Worm (Caenorhabditis elegans): ENCODE measurements around the gene ogdh-1.
"Not testable (repeated sequence)": the region's sequence is repeated elsewhere in the genome, so short reads cannot be mapped to it uniquely, and the experiment has no call there.

Gene ogdh-1

DNA sequence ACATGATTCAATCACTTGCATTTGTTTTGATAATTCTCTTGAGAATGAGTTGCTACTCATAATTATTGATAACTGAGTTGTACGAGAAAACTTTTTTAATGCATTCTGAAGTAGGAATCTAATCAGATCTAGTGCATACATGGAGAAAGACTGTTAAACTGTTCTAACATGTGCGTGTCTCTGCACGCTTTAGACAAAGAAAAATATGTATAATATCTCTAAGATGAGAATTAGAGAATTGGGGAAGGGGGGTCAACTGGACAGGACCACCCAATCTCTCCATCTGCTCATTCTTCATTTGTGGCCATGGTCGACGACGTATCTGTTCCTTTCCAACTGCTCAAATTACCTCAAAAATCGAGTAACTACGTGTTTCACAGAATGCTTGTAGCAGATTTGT lies 33.4 kb upstream of the ogdh-1 start, which contains the start of gene fbxb-78:
fbxb-78 (plus strand) TSS at position 301 of the 400 bp plus-strand sequence.
- TF ChIP-seq ref-1 (GFP tag; conservative IDR thresholded peaks at IDR 0.05) = no peak
- TF ChIP-seq tab-1 (GFP tag; IDR thresholded peaks at IDR 0.05) = no peak
- TF ChIP-seq cog-1 (tag; optimal IDR thresholded peaks at IDR 0.05) = no peak
- TF ChIP-seq ztf-23 (GFP tag; IDR thresholded peaks at IDR 0.05) = no peak
- no peak for TF ChIP-seq flt-1 (GFP tag; IDR thresholded peaks at IDR 0.05)
- TF ChIP-seq T22C8.4 (GFP tag; IDR thresholded peaks at IDR 0.05) = no peak
- TF ChIP-seq ztf-29 (GFP tag; IDR thresholded peaks at IDR 0.05) = no peak
- no peak for TF ChIP-seq med-1 (GFP tag; optimal IDR thresholded peaks at IDR 0.05; ENCODE audit: insufficient read depth)
- no peak for TF ChIP-seq klf-2 (GFP tag; conservative IDR thresholded peaks at IDR 0.05)

DNA sequence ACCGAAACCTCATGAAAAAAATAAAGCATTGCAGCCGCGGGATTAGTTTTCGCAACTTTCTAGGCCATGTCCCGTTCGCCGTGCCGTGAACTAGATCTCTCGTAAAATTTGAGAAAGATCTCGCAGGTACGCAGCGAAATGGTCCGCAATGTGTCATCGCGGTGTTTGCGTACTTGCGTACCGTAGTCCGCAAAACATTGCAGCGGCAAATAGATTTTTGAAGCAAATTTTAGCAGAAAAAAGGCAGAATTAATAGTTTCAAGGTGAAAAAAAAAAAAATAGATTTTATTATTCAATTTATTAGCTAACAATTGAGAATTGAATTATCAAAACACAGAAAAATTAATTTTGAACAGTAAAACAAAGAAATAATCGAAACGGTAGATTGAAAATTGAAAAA lies 24.1 kb upstream of the ogdh-1 start:
- TF ChIP-seq flt-1 (GFP tag; IDR thresholded peaks at IDR 0.05) (peak; percentile 66), klf-2 (GFP tag; conservative IDR thresholded peaks at IDR 0.05) (peak; percentile 71), cog-1 (tag; optimal IDR thresholded peaks at IDR 0.05) (peak; percentile 49), ztf-29 (GFP tag; IDR thresholded peaks at IDR 0.05) (peak; percentile 31; the same call in 1 of the 2 replicates), ztf-23 (GFP tag; IDR thresholded peaks at IDR 0.05) (peak; percentile 90), T22C8.4 (GFP tag; IDR thresholded peaks at IDR 0.05) (peak; percentile 40; the same call in 1 of the 2 replicates)

DNA sequence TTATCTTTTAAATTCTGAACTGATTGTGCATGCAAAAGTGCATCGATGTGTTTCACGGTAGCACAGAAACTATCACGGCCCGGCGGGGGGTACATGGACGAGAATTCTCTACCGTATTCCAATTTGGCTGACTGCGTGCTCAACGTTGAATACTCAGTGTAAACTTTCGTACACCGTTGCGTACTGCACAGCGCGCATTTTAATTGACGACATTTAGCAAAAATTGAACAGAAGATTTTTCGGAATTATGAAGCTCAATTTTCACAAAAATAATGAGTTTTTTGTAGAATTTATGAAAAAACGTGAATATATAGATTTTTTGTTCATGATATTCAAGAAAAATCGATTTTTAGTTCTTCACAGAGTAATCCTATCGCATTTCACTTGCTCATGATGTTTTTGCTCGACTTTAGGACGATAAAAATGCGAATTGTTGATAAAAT lies 21.7 kb upstream of the ogdh-1 start:
- peak; percentile 49 for TF ChIP-seq cog-1 (tag; optimal IDR thresholded peaks at IDR 0.05)
- TF ChIP-seq T22C8.4 (GFP tag; IDR thresholded peaks at IDR 0.05) = peak; percentile 60
- TF ChIP-seq ref-1 (GFP tag; conservative IDR thresholded peaks at IDR 0.05) = 0 out of 2 replicates have a peak, but pooled peaks have one; percentile 20
- 0 out of 2 replicates have a peak, but pooled peaks have one; percentile 59 for TF ChIP-seq tab-1 (GFP tag; IDR thresholded peaks at IDR 0.05)
- TF ChIP-seq klf-2 (GFP tag; conservative IDR thresholded peaks at IDR 0.05) = peak; percentile 68; the same call in 1 of the 2 replicates
- peak; percentile 90 for TF ChIP-seq flt-1 (GFP tag; IDR thresholded peaks at IDR 0.05)
- peak; percentile 95 for TF ChIP-seq ztf-23 (GFP tag; IDR thresholded peaks at IDR 0.05)

DNA sequence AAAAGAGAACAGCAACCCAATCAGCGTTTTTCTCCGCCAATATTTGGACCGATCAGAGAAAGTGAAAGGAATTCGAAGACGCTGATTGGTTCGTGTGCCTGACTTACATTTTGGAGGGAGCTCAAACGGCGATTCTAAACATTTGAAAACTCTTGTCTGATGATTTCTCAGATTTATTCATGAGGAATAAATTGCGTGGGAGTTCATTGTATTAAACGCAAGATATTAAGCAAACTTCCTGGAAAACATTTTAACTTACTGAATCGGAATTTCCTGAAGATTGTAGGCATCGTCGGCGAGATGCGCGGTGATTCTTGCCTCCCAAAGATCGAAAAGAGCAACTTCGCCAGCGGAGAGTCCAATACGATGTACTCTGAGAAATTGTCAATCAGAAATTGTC lies 20.8 kb upstream of the ogdh-1 start, which contains the start of gene K08F11.1:
K08F11.1 (plus strand) TSS at position 301 of the 400 bp plus-strand sequence.
- TF ChIP-seq flt-1 (GFP tag; IDR thresholded peaks at IDR 0.05) (no peak), T22C8.4 (GFP tag; IDR thresholded peaks at IDR 0.05) (no peak), med-1 (GFP tag; optimal IDR thresholded peaks at IDR 0.05; ENCODE audit: insufficient read depth) (no peak), cog-1 (tag; optimal IDR thresholded peaks at IDR 0.05) (no peak), ztf-23 (GFP tag; IDR thresholded peaks at IDR 0.05) (no peak)

DNA sequence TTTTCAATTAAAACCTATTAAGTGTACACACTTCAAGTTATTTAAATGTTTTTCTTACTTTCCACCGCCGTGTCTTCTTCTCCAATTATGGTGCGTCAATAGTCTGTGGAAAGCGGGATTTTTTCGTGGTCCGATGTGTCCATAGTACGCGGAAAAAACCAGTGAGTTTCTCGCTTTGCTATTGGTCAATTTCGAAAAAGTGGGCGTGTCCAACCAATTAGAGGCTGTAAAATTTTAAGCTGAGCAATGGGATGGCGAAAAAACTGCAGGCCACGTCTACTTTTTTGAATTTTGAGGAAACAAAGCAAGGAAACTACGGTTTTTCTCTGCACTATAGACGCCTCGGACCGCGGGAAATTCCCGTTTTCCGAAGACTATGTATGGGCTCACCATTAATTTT lies 19.9 kb upstream of the ogdh-1 start:
- TF ChIP-seq tab-1 (GFP tag; IDR thresholded peaks at IDR 0.05) (no peak), T22C8.4 (GFP tag; IDR thresholded peaks at IDR 0.05) (no peak), cog-1 (tag; optimal IDR thresholded peaks at IDR 0.05) (no peak), ztf-23 (GFP tag; IDR thresholded peaks at IDR 0.05) (no peak), klf-2 (GFP tag; conservative IDR thresholded peaks at IDR 0.05) (no peak), med-1 (GFP tag; optimal IDR thresholded peaks at IDR 0.05; ENCODE audit: insufficient read depth) (no peak), ref-1 (GFP tag; conservative IDR thresholded peaks at IDR 0.05) (no peak), flt-1 (GFP tag; IDR thresholded peaks at IDR 0.05) (no peak)

DNA sequence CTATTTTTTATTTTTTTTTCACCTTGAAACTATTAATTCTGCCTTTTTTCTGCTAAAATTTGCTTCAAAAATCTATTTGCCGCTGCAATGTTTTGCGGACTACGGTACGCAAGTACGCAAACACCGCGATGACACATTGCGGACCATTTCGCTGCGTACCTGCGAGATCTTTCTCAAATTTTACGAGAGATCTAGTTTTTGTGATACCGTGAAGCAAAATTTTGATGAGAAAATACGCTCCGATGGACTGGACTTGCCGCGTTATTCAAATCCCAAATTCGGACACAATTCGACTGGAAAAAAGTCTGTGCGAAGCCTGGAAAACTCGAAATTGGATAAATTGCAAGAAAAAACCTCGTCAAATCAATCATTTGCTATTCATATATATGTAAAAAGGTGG lies 16.7 kb upstream of the ogdh-1 start:
- TF ChIP-seq T22C8.4 (GFP tag; IDR thresholded peaks at IDR 0.05) (peak; percentile 24; the same call in 1 of the 2 replicates), ztf-23 (GFP tag; IDR thresholded peaks at IDR 0.05) (peak; percentile 60; the same call in 1 of the 2 replicates)

DNA sequence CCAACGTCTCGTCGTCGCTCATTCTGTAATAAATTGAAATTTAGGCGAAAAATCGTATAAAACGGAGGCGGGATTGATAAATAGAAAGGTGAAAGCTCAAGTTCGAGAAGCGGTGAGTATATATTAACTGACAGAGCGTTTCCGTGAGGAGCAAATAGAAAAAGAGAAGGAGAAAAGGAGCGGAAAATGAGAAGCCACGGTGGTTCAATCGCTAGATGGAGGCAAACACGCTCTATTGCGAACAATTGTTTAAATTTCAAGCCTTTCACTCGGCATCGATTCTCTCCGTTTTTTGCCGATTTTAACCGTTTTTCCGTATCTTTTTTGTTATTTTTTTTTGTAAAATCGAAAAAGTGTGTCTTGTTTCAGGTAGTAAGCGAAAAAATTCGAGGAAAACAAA lies 12.0 kb upstream of the ogdh-1 start, which contains the start of gene miro-1:
miro-1 (minus strand) TSS at position 23 of the 400 bp plus-strand sequence.
- not testable (repeated sequence) for TF ChIP-seq cog-1 (tag; optimal IDR thresholded peaks at IDR 0.05); klf-2 (GFP tag; conservative IDR thresholded peaks at IDR 0.05); ztf-23 (GFP tag; IDR thresholded peaks at IDR 0.05)

DNA sequence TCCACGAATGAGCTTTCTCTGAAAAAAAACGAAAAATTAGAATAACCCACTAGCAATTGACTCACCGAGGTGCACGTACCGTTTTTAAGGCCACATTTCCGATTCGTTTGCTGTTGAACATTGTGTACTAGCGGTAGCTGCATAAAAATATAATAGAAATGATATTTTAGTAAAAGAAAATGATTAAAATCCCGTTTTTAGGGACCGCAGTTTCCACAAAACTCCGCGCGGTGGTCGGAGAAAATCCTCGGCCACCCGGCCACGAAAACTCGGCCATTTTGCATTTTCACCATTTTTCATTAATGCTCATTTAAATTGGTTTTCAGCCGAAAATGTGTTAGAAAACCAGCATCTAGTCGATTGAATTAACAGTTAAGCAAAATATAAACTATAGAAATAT lies 8.6 kb upstream of the ogdh-1 start, which contains the start of gene yars-2:
yars-2 (minus strand) TSS at position 249 of the 400 bp plus-strand sequence.
- TF ChIP-seq tab-1 (GFP tag; IDR thresholded peaks at IDR 0.05) = no peak
- TF ChIP-seq ztf-23 (GFP tag; IDR thresholded peaks at IDR 0.05) = 0 out of 2 replicates have a peak, but pooled peaks have one; percentile 37

DNA sequence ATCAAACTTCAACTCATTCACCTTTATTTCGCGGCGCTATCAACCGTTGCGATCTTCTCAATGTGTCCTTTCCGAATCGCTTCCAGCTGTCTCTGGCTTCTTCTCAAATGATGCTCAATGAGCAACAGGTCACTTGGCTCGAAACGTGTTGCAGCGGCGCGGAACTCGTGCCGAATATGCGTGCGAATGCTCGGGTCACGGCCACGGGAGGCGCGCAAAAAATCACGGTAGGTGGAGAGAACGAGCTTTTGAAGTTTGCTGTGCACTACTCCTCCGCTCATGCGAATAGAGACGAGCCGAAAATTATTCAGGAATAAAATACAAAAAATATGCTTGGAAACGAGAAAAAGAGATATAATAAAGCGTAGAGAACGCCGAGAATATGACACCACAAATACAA lies 6.6 kb upstream of the ogdh-1 start, which contains the start of gene cif-1:
cif-1 (minus strand) TSS at position 297 of the 400 bp plus-strand sequence.
- TF ChIP-seq klf-2 (GFP tag; conservative IDR thresholded peaks at IDR 0.05) (no peak), med-1 (GFP tag; optimal IDR thresholded peaks at IDR 0.05; ENCODE audit: insufficient read depth) (no peak), T22C8.4 (GFP tag; IDR thresholded peaks at IDR 0.05) (no peak), tab-1 (GFP tag; IDR thresholded peaks at IDR 0.05) (no peak), ref-1 (GFP tag; conservative IDR thresholded peaks at IDR 0.05) (no peak), flt-1 (GFP tag; IDR thresholded peaks at IDR 0.05) (no peak), ztf-29 (GFP tag; IDR thresholded peaks at IDR 0.05) (no peak), ztf-23 (GFP tag; IDR thresholded peaks at IDR 0.05) (no peak), cog-1 (tag; optimal IDR thresholded peaks at IDR 0.05) (no peak)

DNA sequence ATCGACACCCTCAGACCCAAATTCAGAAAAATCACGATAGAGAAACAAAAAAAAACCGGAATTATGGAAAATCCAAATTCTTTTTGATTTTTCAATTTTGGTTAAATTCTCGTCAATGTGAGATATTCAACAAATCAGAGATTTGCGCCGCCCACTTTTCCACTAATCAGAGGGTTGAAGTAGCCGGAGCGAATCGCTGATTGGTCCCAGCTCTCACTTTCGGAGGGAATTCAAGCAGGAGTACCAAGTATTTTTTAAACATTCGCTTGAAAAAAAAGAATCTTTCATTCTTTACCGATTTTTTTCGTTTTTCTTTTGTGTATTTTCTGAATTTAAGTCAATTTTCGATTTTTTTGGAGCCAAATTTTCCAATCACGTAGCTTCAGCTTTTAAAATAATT lies 2.1 kb upstream of the ogdh-1 start:
- TF ChIP-seq ref-1 (GFP tag; conservative IDR thresholded peaks at IDR 0.05) (no peak), T22C8.4 (GFP tag; IDR thresholded peaks at IDR 0.05) (no peak), ztf-29 (GFP tag; IDR thresholded peaks at IDR 0.05) (no peak), flt-1 (GFP tag; IDR thresholded peaks at IDR 0.05) (no peak), cog-1 (tag; optimal IDR thresholded peaks at IDR 0.05) (no peak), tab-1 (GFP tag; IDR thresholded peaks at IDR 0.05) (no peak), ztf-23 (GFP tag; IDR thresholded peaks at IDR 0.05) (no peak), klf-2 (GFP tag; conservative IDR thresholded peaks at IDR 0.05) (no peak), med-1 (GFP tag; optimal IDR thresholded peaks at IDR 0.05; ENCODE audit: insufficient read depth) (no peak)
